Worm (Caenorhabditis elegans) whole organism, L3 larva: ENCODE data around the gene dgk-3.

Experiments
- aly-2 ChIP-seq: fragments of 150-350 bp; optimal IDR thresholded peaks from 2 replicates; lab custom pipeline; 2014; ENCODE audit warnings: missing biosample characterization, missing genetic modification characterization
- elt-3 ChIP-seq, 3 experiments: fragments of 150-350 bp in 1 of 3; sonication (generic microtip) in 2 of 3; optimal IDR thresholded peaks; 2 replicates in 2 of 3; 4 replicates in 1 of 3; lab custom pipeline; 2014 to 2017; ENCODE audit warnings: missing biosample characterization in 3 of 3, missing genetic modification characterization in 3 of 3
- lin-15B ChIP-seq: fragments of 150-350 bp; optimal IDR thresholded peaks from 2 replicates; lab custom pipeline; 2014; ENCODE audit warnings: missing biosample characterization, missing genetic modification characterization
- mdl-1 ChIP-seq: fragments of 150-350 bp; optimal IDR thresholded peaks from 2 replicates; lab custom pipeline; 2014; ENCODE audit warnings: missing biosample characterization, missing genetic modification characterization
- mml-1 ChIP-seq: fragments of 150-350 bp; sonication (generic microtip); optimal IDR thresholded peaks from 3 replicates; lab custom pipeline; 2014; ENCODE audit warnings: missing biosample characterization, missing genetic modification characterization
- nhr-23 ChIP-seq: fragments of 150-350 bp; optimal IDR thresholded peaks from 2 replicates; lab custom pipeline; 2014; ENCODE audit warnings: missing biosample characterization, missing genetic modification reagents, missing genetic modification characterization
- nhr-25 ChIP-seq: sonication (generic microtip); optimal IDR thresholded peaks from 2 replicates; lab custom pipeline; 2017; ENCODE audit warnings: missing biosample characterization, missing genetic modification characterization
- nhr-28 ChIP-seq: fragments of 150-350 bp; optimal IDR thresholded peaks from 2 replicates; lab custom pipeline; 2014; ENCODE audit warnings: missing biosample characterization, missing genetic modification characterization
- pqm-1 ChIP-seq: fragments of 150-350 bp; optimal IDR thresholded peaks from 2 replicates; lab custom pipeline; 2017; ENCODE audit warnings: missing biosample characterization, missing genetic modification characterization, inconsistent platforms
- sea-2 ChIP-seq: fragments of 150-350 bp; sonication (generic microtip); optimal IDR thresholded peaks from 4 replicates; lab custom pipeline; 2014; ENCODE audit warnings: missing biosample characterization, missing genetic modification reagents, missing genetic modification characterization
- unc-39 ChIP-seq: sonication (generic microtip); optimal IDR thresholded peaks from 4 replicates; lab custom pipeline; 2017; ENCODE audit warnings: missing biosample characterization, missing genetic modification characterization
- zag-1 ChIP-seq: fragments of 150-350 bp; optimal IDR thresholded peaks from 2 replicates; lab custom pipeline; 2014; ENCODE audit warnings: missing biosample characterization, missing genetic modification characterization
- ztf-11 ChIP-seq: fragments of 150-350 bp; optimal IDR thresholded peaks from 2 replicates; lab custom pipeline; 2014; ENCODE audit warnings: missing biosample characterization, missing genetic modification characterization

DNA sequence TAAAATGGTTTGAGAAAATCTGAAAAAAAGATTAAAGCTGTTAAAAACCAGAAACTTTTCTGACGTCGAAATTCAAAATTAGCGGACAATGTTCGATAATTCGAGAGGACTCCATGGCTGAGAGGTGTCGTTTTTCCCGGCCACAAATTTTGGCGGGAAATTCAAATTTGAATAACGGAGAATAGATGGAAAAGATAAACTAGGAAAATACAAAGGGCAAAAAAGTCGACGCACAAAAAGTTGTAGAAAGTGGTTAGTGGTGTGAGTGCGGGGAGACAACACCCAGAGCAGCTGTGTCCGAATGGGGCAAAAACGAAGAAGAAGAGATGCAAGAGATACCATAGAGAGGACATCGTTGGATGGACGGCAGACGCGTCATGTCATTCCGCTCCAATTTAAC lies 28.2 kb downstream of the dgk-3 start, which contains the start of gene cls-3:
- TF ChIP-seq lin-15B, result peak; percentile 40
- TF ChIP-seq nhr-25 (tag; lab: Kevin White, UChicago), result no peak
- TF ChIP-seq aly-2 (tag; lab: Kevin White, UChicago), result no peak
- no peak for TF ChIP-seq mdl-1 (tag; lab: Kevin White, UChicago)
- TF ChIP-seq mml-1, result no peak
- TF ChIP-seq pqm-1 (tag; lab: Kevin White, UChicago), result no peak
- TF ChIP-seq nhr-23 (tag; lab: Kevin White, UChicago), result no peak
- no peak for TF ChIP-seq ztf-11 (tag; lab: Kevin White, UChicago)
- TF ChIP-seq unc-39 (tag; lab: Kevin White, UChicago), result no peak
- TF ChIP-seq sea-2 (GFP tag; lab: Kevin White, UChicago), result no peak
- no peak for TF ChIP-seq elt-3 (tag; optimal IDR thresholded peaks at IDR 0.05; lab: Kevin White, UChicago)
- TF ChIP-seq nhr-28 (tag; lab: Kevin White, UChicago), result no peak
- TF ChIP-seq zag-1 (tag; lab: Kevin White, UChicago), result no peak
